Worm (Caenorhabditis elegans) whole organism, L2 larva: Measurements from ENCODE around the gene F15E6.10.

Source experiments
- C34F6.9 ChIP-seq: fragments of 150-350 bp; optimal IDR thresholded peaks from 2 replicates; lab custom pipeline; 2014; ENCODE audit warnings: missing biosample characterization, missing genetic modification characterization
- F13H6.1 ChIP-seq: sonication (generic microtip); optimal IDR thresholded peaks from 2 replicates; lab custom pipeline; 2016; ENCODE audit warnings: missing genetic modification characterization, missing compliant biosample characterization
- R02D3.7 ChIP-seq: fragments of 150-350 bp; optimal IDR thresholded peaks from 2 replicates; lab custom pipeline; 2014; ENCODE audit warnings: missing biosample characterization, missing genetic modification characterization
- Y55F3AM.14 ChIP-seq: fragments of 200-800 bp; sonication (Bioruptor generic); optimal IDR thresholded peaks from 2 replicates; lab custom pipeline; 2018; ENCODE audit warnings: mild to moderate bottlenecking, missing genetic modification characterization, missing compliant biosample characterization
- ZK546.5 ChIP-seq: sonication (generic microtip); optimal IDR thresholded peaks from 2 replicates; lab custom pipeline; 2017; ENCODE audit warnings: missing biosample characterization, missing genetic modification characterization
- ama-1 ChIP-seq: fragments of 150-350 bp; optimal IDR thresholded peaks from 2 replicates; lab custom pipeline; 2018; ENCODE audit warnings: inconsistent platforms
- blmp-1 ChIP-seq: sonication (generic microtip); optimal IDR thresholded peaks from 2 replicates; lab custom pipeline; 2017; ENCODE audit warnings: missing genetic modification characterization, mild to moderate bottlenecking, missing compliant biosample characterization, antibody characterized with exemption, moderate library complexity; ENCODE audit not compliant: insufficient read depth
- ceh-16 ChIP-seq: fragments of 150-350 bp; optimal IDR thresholded peaks from 2 replicates; lab custom pipeline; 2014; ENCODE audit warnings: missing biosample characterization, missing genetic modification characterization
- ceh-82 ChIP-seq: fragments of 150-350 bp; optimal IDR thresholded peaks from 2 replicates; lab custom pipeline; 2014; ENCODE audit warnings: missing biosample characterization, missing genetic modification characterization
- crh-2 ChIP-seq: sonication (generic microtip); optimal IDR thresholded peaks from 2 replicates; lab custom pipeline; 2017; ENCODE audit warnings: missing biosample characterization, missing genetic modification characterization
- dmd-4 ChIP-seq: sonication (generic microtip); optimal IDR thresholded peaks from 2 replicates; lab custom pipeline; 2017; ENCODE audit warnings: missing biosample characterization, missing genetic modification characterization
- egl-27 ChIP-seq: sonication (generic microtip); optimal IDR thresholded peaks from 3 replicates; lab custom pipeline; 2017; ENCODE audit warnings: missing biosample characterization, missing genetic modification reagents, missing genetic modification characterization
- elt-1 ChIP-seq: fragments of 150-350 bp; optimal IDR thresholded peaks from 2 replicates; lab custom pipeline; 2014; ENCODE audit warnings: missing biosample characterization, missing genetic modification characterization
- elt-3 ChIP-seq: sonication (generic microtip); optimal IDR thresholded peaks from 2 replicates; lab custom pipeline; 2017; ENCODE audit warnings: missing biosample characterization, missing genetic modification characterization
- fos-1 ChIP-seq: fragments of 150-350 bp; optimal IDR thresholded peaks from 2 replicates; lab custom pipeline; 2014; ENCODE audit warnings: missing biosample characterization, missing genetic modification characterization
- gmeb-1 ChIP-seq: fragments of 150-350 bp; optimal IDR thresholded peaks from 2 replicates; lab custom pipeline; 2014; ENCODE audit warnings: missing biosample characterization, missing genetic modification characterization
- lin-11 ChIP-seq: fragments of 150-350 bp; sonication (generic microtip); optimal IDR thresholded peaks from 2 replicates; lab custom pipeline; 2014; ENCODE audit warnings: missing biosample characterization, missing genetic modification characterization, inconsistent platforms, mixed read lengths
- lin-13 ChIP-seq: fragments of 150-350 bp; optimal IDR thresholded peaks from 2 replicates; lab custom pipeline; 2014; ENCODE audit warnings: missing biosample characterization, missing genetic modification reagents, missing genetic modification characterization
- lsy-2 ChIP-seq, 2 experiments: fragments of 150-350 bp in 1 of 2; sonication (generic microtip) in 1 of 2; optimal IDR thresholded peaks; 2 replicates each; lab custom pipeline; 2014 to 2017; ENCODE audit warnings: missing biosample characterization in 2 of 2, missing genetic modification characterization in 2 of 2
- mab-5 ChIP-seq: fragments of 150-350 bp; optimal IDR thresholded peaks from 2 replicates; lab custom pipeline; 2014; ENCODE audit warnings: missing biosample characterization, missing genetic modification characterization
- mdl-1 ChIP-seq, 2 experiments: fragments of 150-350 bp in 1 of 2; sonication (generic microtip) in 1 of 2; optimal IDR thresholded peaks; 2 replicates each; lab custom pipeline; 2017; ENCODE audit warnings: missing biosample characterization in 2 of 2, missing genetic modification characterization in 2 of 2
- nhr-10 ChIP-seq: sonication (generic microtip); optimal IDR thresholded peaks from 2 replicates; lab custom pipeline; 2017; ENCODE audit warnings: missing biosample characterization, missing genetic modification characterization
- nhr-129 ChIP-seq: fragments of 150-350 bp; optimal IDR thresholded peaks from 2 replicates; lab custom pipeline; 2014; ENCODE audit warnings: missing biosample characterization, missing genetic modification characterization
- nhr-21 ChIP-seq: fragments of 150-350 bp; optimal IDR thresholded peaks from 2 replicates; lab custom pipeline; 2014; ENCODE audit warnings: missing biosample characterization, missing genetic modification characterization
- nhr-23 ChIP-seq: fragments of 150-350 bp; optimal IDR thresholded peaks from 2 replicates; lab custom pipeline; 2014; ENCODE audit warnings: missing biosample characterization, missing genetic modification reagents, missing genetic modification characterization
- nhr-237 ChIP-seq: fragments of 150-350 bp; optimal IDR thresholded peaks from 2 replicates; lab custom pipeline; 2014; ENCODE audit warnings: missing biosample characterization, missing genetic modification characterization
- nhr-25 ChIP-seq: fragments of 150-350 bp; sonication (generic microtip); optimal IDR thresholded peaks from 3 replicates; lab custom pipeline; 2014; ENCODE audit warnings: missing biosample characterization, missing genetic modification characterization
- nhr-6 ChIP-seq: fragments of 150-350 bp; optimal IDR thresholded peaks from 2 replicates; lab custom pipeline; 2014; ENCODE audit warnings: missing biosample characterization, missing genetic modification characterization
- nhr-77 ChIP-seq: fragments of 150-350 bp; optimal IDR thresholded peaks from 2 replicates; lab custom pipeline; 2014; ENCODE audit warnings: missing biosample characterization, missing genetic modification characterization
- peb-1 ChIP-seq: fragments of 150-350 bp; optimal IDR thresholded peaks from 2 replicates; lab custom pipeline; 2014; ENCODE audit warnings: missing biosample characterization, missing genetic modification characterization
- skn-1 ChIP-seq: sonication (generic microtip); optimal IDR thresholded peaks from 2 replicates; lab custom pipeline; 2017; ENCODE audit warnings: missing biosample characterization, missing genetic modification characterization
- sma-9 ChIP-seq, 2 experiments: fragments of 150-350 bp in 1 of 2; sonication (generic microtip) in 1 of 2; optimal IDR thresholded peaks; 2 replicates each; lab custom pipeline; 2014 to 2016; ENCODE audit warnings: missing genetic modification characterization in 2 of 2, mild to moderate bottlenecking in 1 of 2, missing biosample characterization in 1 of 2, missing compliant biosample characterization in 1 of 2, missing genetic modification reagents in 1 of 2, moderate library complexity in 1 of 2
- snpc-4 ChIP-seq: fragments of 150-350 bp; optimal IDR thresholded peaks from 2 replicates; lab custom pipeline; 2014; ENCODE audit warnings: missing biosample characterization, missing genetic modification characterization
- zag-1 ChIP-seq: fragments of 150-350 bp; optimal IDR thresholded peaks from 2 replicates; lab custom pipeline; 2014; ENCODE audit warnings: missing biosample characterization, missing genetic modification characterization
- ztf-11 ChIP-seq: sonication (generic microtip); optimal IDR thresholded peaks from 2 replicates; lab custom pipeline; 2017; ENCODE audit warnings: missing biosample characterization, missing genetic modification characterization

F15E6.10 gene

DNA sequence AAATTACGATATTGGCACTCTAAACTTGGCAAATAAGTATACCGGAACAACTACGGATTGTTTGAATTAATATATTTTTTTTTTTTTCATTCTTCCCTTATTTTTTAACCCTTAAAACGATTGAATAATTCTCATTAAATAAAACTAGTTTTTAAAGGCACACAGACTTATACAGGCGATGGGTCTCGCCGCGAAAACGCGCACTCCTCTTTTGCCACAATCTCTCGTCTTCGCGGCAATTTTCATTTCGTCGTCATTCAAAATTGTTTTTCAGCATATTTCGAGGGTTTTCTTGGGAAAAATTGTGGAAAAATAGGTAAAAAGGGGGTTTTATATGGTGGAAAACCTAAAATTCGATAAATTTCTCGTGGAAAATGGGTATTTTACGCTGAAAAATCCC, 45.3 kb upstream of the F15E6.10 start (continued):
- peak; percentile 66 for TF ChIP-seq sma-9 (GFP tag; optimal IDR thresholded peaks at IDR 0.05; lab: Kevin White, UChicago)
- no peak for TF ChIP-seq sma-9 (tag; optimal IDR thresholded peaks at IDR 0.05; lab: Kevin White, UChicago)
- TF ChIP-seq elt-3 (tag; lab: Kevin White, UChicago), result no peak
- peak; percentile 35 for TF ChIP-seq lin-13 (GFP tag; lab: Kevin White, UChicago)
- TF ChIP-seq nhr-23 (tag; lab: Kevin White, UChicago), result no peak
- TF ChIP-seq skn-1 (tag; lab: Kevin White, UChicago), result no peak
- no peak for TF ChIP-seq elt-1 (tag; lab: Kevin White, UChicago)

DNA sequence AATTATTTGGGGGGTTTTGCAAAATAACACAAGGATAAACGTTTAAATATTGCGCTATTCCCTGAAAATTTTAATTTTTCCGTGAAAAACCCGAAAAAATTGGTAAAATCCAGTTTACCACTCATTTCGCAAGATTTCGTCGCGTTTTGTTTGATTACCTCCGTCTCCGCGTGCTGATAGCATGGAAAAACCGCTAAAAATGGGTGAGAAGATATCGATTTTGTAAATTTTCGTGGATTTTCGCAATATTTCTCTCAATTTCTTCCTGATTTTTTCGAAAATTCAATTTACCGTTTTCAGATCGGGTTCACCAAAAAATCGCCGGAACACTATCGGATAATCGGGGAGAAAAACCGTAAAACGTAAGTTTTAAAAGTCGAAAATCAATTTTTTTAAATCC, 44.9 kb upstream of the F15E6.10 start, which contains the start of gene ama-1:
Gene ama-1 (plus strand): TSS at position 301 of the 400 bp plus-strand sequence.
- TF ChIP-seq F13H6.1, result no peak
- TF ChIP-seq elt-3 (tag; lab: Kevin White, UChicago), result no peak
- TF ChIP-seq crh-2, result no peak
- no peak for TF ChIP-seq lsy-2 (tag; optimal IDR thresholded peaks at IDR 0.05; lab: Kevin White, UChicago)
- TF ChIP-seq nhr-25, result no peak
- TF ChIP-seq nhr-6 (tag; lab: Kevin White, UChicago), result no peak
- no peak for TF ChIP-seq ama-1 (lab: Kevin White, UChicago)
- no peak for TF ChIP-seq blmp-1
- no peak for TF ChIP-seq nhr-77 (tag; lab: Kevin White, UChicago)
- TF ChIP-seq Y55F3AM.14, result no peak
- no peak for TF ChIP-seq nhr-129
- TF ChIP-seq C34F6.9 (tag; lab: Kevin White, UChicago), result no peak
- no peak for TF ChIP-seq zag-1 (tag; lab: Kevin White, UChicago)
- no peak for TF ChIP-seq peb-1 (tag; lab: Kevin White, UChicago)
- TF ChIP-seq gmeb-1 (tag; lab: Kevin White, UChicago), result no peak
- TF ChIP-seq ztf-11 (tag; lab: Kevin White, UChicago), result no peak
- TF ChIP-seq egl-27, result no peak
- TF ChIP-seq fos-1 (tag; lab: Kevin White, UChicago), result no peak

- TF ChIP-seq nhr-237 (tag; lab: Kevin White, UChicago) (no peak), C34F6.9 (tag; lab: Kevin White, UChicago) (no peak), ama-1 (lab: Kevin White, UChicago) (no peak), F13H6.1 (no peak), mab-5 (tag; lab: Kevin White, UChicago) (no peak), snpc-4 (no peak), ztf-11 (tag; lab: Kevin White, UChicago) (no peak), ZK546.5 (tag; lab: Kevin White, UChicago) (no peak), nhr-21 (tag; lab: Kevin White, UChicago) (no peak), crh-2 (no peak), nhr-10 (tag; lab: Kevin White, UChicago) (no peak), sma-9 (GFP tag; optimal IDR thresholded peaks at IDR 0.05; lab: Kevin White, UChicago) (no peak), sma-9 (tag; optimal IDR thresholded peaks at IDR 0.05; lab: Kevin White, UChicago) (no peak), ceh-82 (tag; lab: Kevin White, UChicago) (no peak), R02D3.7 (tag; lab: Kevin White, UChicago) (no peak)
- TF ChIP-seq, all 48 proteins: peak for 0
These were observed 37.6 kb upstream of the F15E6.10 start for ce11 chrIV:4254989-4255582.

DNA sequence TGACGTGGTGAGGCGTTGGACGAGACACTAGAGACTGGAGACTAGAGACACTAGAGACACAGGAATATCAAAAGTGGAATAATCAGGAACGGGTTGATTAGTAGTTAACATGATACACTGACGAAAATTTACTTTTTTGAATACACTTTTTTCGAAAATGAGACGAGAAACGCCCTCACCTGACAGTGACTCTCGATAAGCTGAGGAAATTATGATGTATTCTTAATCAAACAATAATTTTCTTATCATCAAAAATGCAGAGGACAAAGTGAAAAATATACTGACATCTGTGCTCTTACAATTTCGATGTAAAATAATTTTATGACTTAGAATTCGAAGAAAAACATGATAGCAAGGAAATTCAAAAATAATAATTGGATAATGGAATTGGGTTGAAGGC, 33.2 kb upstream of the F15E6.10 start:
- TF ChIP-seq fos-1 (tag; lab: Kevin White, UChicago) (peak; percentile 78), dmd-4 (tag; lab: Kevin White, UChicago) (no peak)

- TF ChIP-seq lsy-2 (tag; optimal IDR thresholded peaks at IDR 0.05; lab: Kevin White, UChicago) (no peak), F13H6.1 (no peak), blmp-1 (no peak), ztf-11 (tag; lab: Kevin White, UChicago) (no peak), mab-5 (tag; lab: Kevin White, UChicago) (no peak), lin-11 (tag; lab: Kevin White, UChicago) (no peak), ceh-16 (tag; lab: Kevin White, UChicago) (no peak), dmd-4 (tag; lab: Kevin White, UChicago) (no peak), mdl-1 (tag; optimal IDR thresholded peaks at IDR 0.05; lab: Kevin White, UChicago) (no peak), zag-1 (tag; lab: Kevin White, UChicago) (no peak), nhr-23 (tag; lab: Kevin White, UChicago) (no peak), sma-9 (GFP tag; optimal IDR thresholded peaks at IDR 0.05; lab: Kevin White, UChicago) (no peak), sma-9 (tag; optimal IDR thresholded peaks at IDR 0.05; lab: Kevin White, UChicago) (no peak)
These were observed 29.7 kb upstream of the F15E6.10 start, which contains the start of gene col-33 for ce11 chrIV:4262993-4263392. TSS of gene col-33 (plus strand) at chrIV:4263293.
